Fruit fly (Drosophila melanogaster) whole organism, embryonic: ENCODE measurements around the gene Ugt316A1.
A peak's percentile ranks its signal among the peaks of the same experiment; 100 is the strongest.

Experiments
- C15 ChIP-seq: fragments of 200-800 bp; sonication (Bioruptor generic); IDR thresholded peaks from 3 replicates; pipeline ENCODE4 v1.3.6; 2022; ENCODE audit warnings: missing biosample characterization, missing genetic modification characterization
- CG1024 ChIP-seq: fragments of 200-800 bp; sonication (Bioruptor generic); IDR thresholded peaks from 2 replicates; pipeline ENCODE4 v1.3.6; 2022; ENCODE audit warnings: missing biosample characterization, missing genetic modification characterization
- CG10267 ChIP-seq: fragments of 200-800 bp; sonication (Bioruptor generic); optimal IDR thresholded peaks from 2 replicates; lab custom pipeline; 2018; ENCODE audit warnings: missing biosample characterization, mild to moderate bottlenecking, missing genetic modification characterization, moderate library complexity
- CG10959 ChIP-seq: fragments of 200-800 bp; sonication (Bioruptor generic); IDR thresholded peaks from 2 replicates; pipeline ENCODE4 v1.3.6; 2022; ENCODE audit warnings: missing biosample characterization, missing genetic modification characterization
- CG11247 ChIP-seq: fragments of 200-800 bp; sonication (Bioruptor generic); IDR thresholded peaks from 2 replicates; pipeline ENCODE4 v1.3.6; 2022; ENCODE audit warnings: missing biosample characterization, missing genetic modification characterization
- CG13894 ChIP-seq: fragments of 200-800 bp; sonication (Bioruptor generic); optimal IDR thresholded peaks from 3 replicates; lab custom pipeline; 2018; ENCODE audit warnings: missing biosample characterization, mild to moderate bottlenecking, missing genetic modification characterization, moderate library complexity
- CG15073 ChIP-seq: fragments of 200-800 bp; sonication (Bioruptor generic); optimal IDR thresholded peaks from 2 replicates; lab custom pipeline; 2016; ENCODE audit warnings: missing biosample characterization, missing genetic modification characterization
- CG15269 ChIP-seq: fragments of 200-800 bp; sonication (Bioruptor generic); optimal IDR thresholded peaks from 2 replicates; lab custom pipeline; 2018; ENCODE audit warnings: missing biosample characterization, mild to moderate bottlenecking, missing genetic modification characterization, moderate library complexity
- CG15514 ChIP-seq: fragments of 200-800 bp; sonication (Bioruptor generic); optimal IDR thresholded peaks from 3 replicates; lab custom pipeline; 2017; ENCODE audit warnings: missing biosample characterization, missing genetic modification characterization, mild to moderate bottlenecking, moderate library complexity, missing genetic modification reagents
- CG1647 ChIP-seq: fragments of 200-800 bp; sonication (Bioruptor generic); optimal IDR thresholded peaks from 3 replicates; lab custom pipeline; 2016; ENCODE audit warnings: missing biosample characterization, missing genetic modification characterization
- CG16779 ChIP-seq: fragments of 200-800 bp; sonication (Bioruptor generic); IDR thresholded peaks from 2 replicates; pipeline ENCODE4 v1.3.6; 2022; ENCODE audit warnings: missing biosample characterization, missing genetic modification characterization
- CG16863 ChIP-seq: fragments of 200-800 bp; sonication (Bioruptor generic); optimal IDR thresholded peaks from 3 replicates; lab custom pipeline; 2016; ENCODE audit warnings: missing biosample characterization, missing genetic modification characterization
- CG2199 ChIP-seq: fragments of 200-800 bp; sonication (Bioruptor generic); IDR thresholded peaks from 3 replicates; pipeline ENCODE4 v1.3.6; 2022; ENCODE audit warnings: missing biosample characterization, missing genetic modification characterization
- CG2875 ChIP-seq: fragments of 200-800 bp; sonication (Bioruptor generic); optimal IDR thresholded peaks from 2 replicates; lab custom pipeline; 2017; ENCODE audit warnings: missing biosample characterization, mild to moderate bottlenecking, missing genetic modification characterization, missing genetic modification reagents
- CG31441 ChIP-seq: fragments of 200-800 bp; sonication (Bioruptor generic); IDR thresholded peaks from 2 replicates; pipeline ENCODE4 v1.3.6; 2022; ENCODE audit warnings: missing biosample characterization, missing genetic modification characterization
- CG4617 ChIP-seq: fragments of 200-800 bp; sonication (Bioruptor generic); optimal IDR thresholded peaks from 3 replicates; lab custom pipeline; 2016; ENCODE audit warnings: missing biosample characterization, missing genetic modification characterization, borderline replicate concordance
- CG6683 ChIP-seq: fragments of 200-800 bp; sonication (Bioruptor generic); optimal IDR thresholded peaks from 2 replicates; lab custom pipeline; 2017; ENCODE audit warnings: missing biosample characterization, mild to moderate bottlenecking, missing genetic modification characterization, missing genetic modification reagents
- CG7271 ChIP-seq: fragments of 200-800 bp; sonication (Bioruptor generic); optimal IDR thresholded peaks from 2 replicates; lab custom pipeline; 2018; ENCODE audit warnings: missing biosample characterization, mild to moderate bottlenecking, missing genetic modification characterization, moderate library complexity
- CG7556 ChIP-seq: fragments of 200-800 bp; sonication (Bioruptor generic); optimal IDR thresholded peaks from 2 replicates; lab custom pipeline; 2017; ENCODE audit warnings: missing biosample characterization, mild to moderate bottlenecking, missing genetic modification characterization
- D19A ChIP-seq: fragments of 200-800 bp; optimal IDR thresholded peaks from 3 replicates; lab custom pipeline; 2019; ENCODE audit warnings: missing biosample characterization, mild to moderate bottlenecking, missing genetic modification characterization, moderate library complexity
- Hand ChIP-seq: fragments of 200-800 bp; sonication (Bioruptor generic); optimal IDR thresholded peaks from 2 replicates; lab custom pipeline; 2017; ENCODE audit warnings: mild to moderate bottlenecking, missing biosample characterization, missing genetic modification reagents, missing genetic modification characterization
- MBD-R2 ChIP-seq: fragments of 200-800 bp; sonication (Bioruptor generic); IDR thresholded peaks from 2 replicates; pipeline ENCODE4 v1.3.6; 2022; ENCODE audit warnings: missing biosample characterization, missing genetic modification characterization
- Meics ChIP-seq: fragments of 200-800 bp; sonication (Bioruptor generic); optimal IDR thresholded peaks from 2 replicates; lab custom pipeline; 2017; ENCODE audit warnings: missing biosample characterization, mild to moderate bottlenecking, missing genetic modification characterization
- Oaz ChIP-seq: fragments of 200-800 bp; sonication (Bioruptor generic); IDR thresholded peaks from 2 replicates; pipeline ENCODE4 v1.3.6; 2022; ENCODE audit warnings: missing biosample characterization, missing genetic modification characterization
- Opbp ChIP-seq: fragments of 200-800 bp; sonication (Bioruptor generic); IDR thresholded peaks from 3 replicates; pipeline ENCODE4 v1.3.6; 2022; ENCODE audit warnings: missing biosample characterization, missing genetic modification characterization; ENCODE audit not compliant: partially characterized antibody
- Rfx ChIP-seq: fragments of 200-800 bp; sonication (Bioruptor generic); IDR thresholded peaks from 2 replicates; pipeline ENCODE4 v1.3.6; 2022; ENCODE audit warnings: missing biosample characterization, missing genetic modification characterization
- Side ChIP-seq: fragments of 200-800 bp; sonication (Bioruptor generic); optimal IDR thresholded peaks from 2 replicates; lab custom pipeline; 2016; ENCODE audit warnings: missing biosample characterization, missing genetic modification characterization
- Sin3A ChIP-seq: fragments of >200 bp; optimal IDR thresholded peaks from 2 replicates; lab custom pipeline; 2018
- Vsx1 ChIP-seq: fragments of 200-800 bp; sonication (Bioruptor generic); optimal IDR thresholded peaks from 2 replicates; lab custom pipeline; 2017; ENCODE audit warnings: missing biosample characterization, mild to moderate bottlenecking, missing genetic modification characterization, missing genetic modification reagents
- abd-A ChIP-seq: fragments of 200-800 bp; sonication (Bioruptor generic); optimal IDR thresholded peaks from 3 replicates; lab custom pipeline; 2019; ENCODE audit warnings: missing biosample characterization, mild to moderate bottlenecking, missing genetic modification characterization, moderate library complexity
- chinmo ChIP-seq: fragments of 200-800 bp; sonication (Bioruptor generic); IDR thresholded peaks from 4 replicates; pipeline ENCODE4 v1.3.6; 2022; ENCODE audit warnings: missing biosample characterization, missing genetic modification characterization; ENCODE audit not compliant: partially characterized antibody
- chm ChIP-seq: fragments of 200-800 bp; sonication (Bioruptor generic); IDR thresholded peaks from 2 replicates; pipeline ENCODE4 v1.3.6; 2022; ENCODE audit warnings: missing biosample characterization, missing genetic modification characterization
- ci ChIP-seq: fragments of 200-800 bp; sonication (Bioruptor generic); IDR thresholded peaks from 3 replicates; pipeline ENCODE4 v1.3.6; 2022; ENCODE audit warnings: missing biosample characterization, missing genetic modification characterization
- crp ChIP-seq, 2 experiments: fragments of 200-800 bp; sonication (Bioruptor generic); optimal IDR thresholded peaks; 2 replicates in 1 of 2; 3 replicates in 1 of 2; lab custom pipeline; 2017; ENCODE audit warnings: missing biosample characterization in 2 of 2, missing genetic modification characterization in 2 of 2, mild to moderate bottlenecking in 1 of 2, moderate library complexity in 1 of 2
- da ChIP-seq: fragments of 200-800 bp; sonication (Bioruptor generic); optimal IDR thresholded peaks from 2 replicates; lab custom pipeline; 2016; ENCODE audit warnings: missing biosample characterization, missing genetic modification characterization
- dati ChIP-seq: fragments of 200-800 bp; sonication (Bioruptor generic); IDR thresholded peaks from 2 replicates; pipeline ENCODE4 v1.3.6; 2022; ENCODE audit warnings: missing biosample characterization, missing genetic modification characterization
- emc ChIP-seq: fragments of 200-800 bp; sonication (Bioruptor generic); optimal IDR thresholded peaks from 2 replicates; lab custom pipeline; 2016; ENCODE audit warnings: missing biosample characterization, missing genetic modification characterization
- gcm ChIP-seq: fragments of 200-800 bp; sonication (Bioruptor generic); optimal IDR thresholded peaks from 2 replicates; lab custom pipeline; 2019; ENCODE audit warnings: missing biosample characterization, mild to moderate bottlenecking, missing genetic modification characterization, moderate library complexity
- gem ChIP-seq: fragments of 200-800 bp; sonication (Bioruptor generic); optimal IDR thresholded peaks from 2 replicates; lab custom pipeline; 2019; ENCODE audit warnings: missing biosample characterization, mild to moderate bottlenecking, missing genetic modification characterization, moderate library complexity
- gsb-n ChIP-seq: fragments of 200-800 bp; sonication (Bioruptor generic); optimal IDR thresholded peaks from 3 replicates; lab custom pipeline; 2018; ENCODE audit warnings: missing biosample characterization, mild to moderate bottlenecking, missing genetic modification characterization
- lilli ChIP-seq: fragments of 200-800 bp; sonication (Bioruptor generic); optimal IDR thresholded peaks from 3 replicates; lab custom pipeline; 2016; ENCODE audit warnings: missing biosample characterization, missing genetic modification characterization
- onecut ChIP-seq: fragments of 200-800 bp; sonication (Bioruptor generic); IDR thresholded peaks from 2 replicates; pipeline ENCODE4 v1.3.6; 2022; ENCODE audit warnings: missing biosample characterization, missing genetic modification characterization
- pan ChIP-seq, 4 experiments: fragments of >200 bp in 3 of 4; fragments of 200-800 bp in 1 of 4; sonication (Bioruptor generic) in 1 of 4; optimal IDR thresholded peaks in 3 of 4; IDR thresholded peaks in 1 of 4; 2 replicates each; pipeline versions ENCODE4 v1.3.6 to Lab custom; 2017 to 2022; ENCODE audit warnings: missing biosample characterization in 2 of 4, missing genetic modification characterization in 2 of 4, mixed read lengths in 1 of 4
- pzg ChIP-seq: fragments of 200-800 bp; sonication (Bioruptor generic); optimal IDR thresholded peaks from 3 replicates; lab custom pipeline; 2018; ENCODE audit warnings: missing biosample characterization, mild to moderate bottlenecking, missing genetic modification characterization, moderate library complexity
- salm ChIP-seq: fragments of 200-800 bp; sonication (Bioruptor generic); optimal IDR thresholded peaks from 2 replicates; lab custom pipeline; 2018; ENCODE audit warnings: missing biosample characterization, mild to moderate bottlenecking, missing genetic modification characterization
- sob ChIP-seq: fragments of 200-800 bp; sonication (Bioruptor generic); IDR thresholded peaks from 2 replicates; pipeline ENCODE4 v1.3.6; 2022; ENCODE audit warnings: missing biosample characterization, missing genetic modification characterization
- tap ChIP-seq: fragments of 200-800 bp; optimal IDR thresholded peaks from 3 replicates; lab custom pipeline; 2019; ENCODE audit warnings: missing biosample characterization, mild to moderate bottlenecking, missing genetic modification characterization, moderate library complexity
- vnd ChIP-seq: fragments of 200-800 bp; sonication (Bioruptor generic); IDR thresholded peaks from 3 replicates; pipeline ENCODE4 v1.3.6; 2022; ENCODE audit warnings: missing biosample characterization, missing genetic modification characterization; ENCODE audit not compliant: partially characterized antibody
- vvl ChIP-seq: fragments of 200-800 bp; sonication (Bioruptor generic); IDR thresholded peaks from 2 replicates; pipeline ENCODE4 v1.3.6; 2022; ENCODE audit warnings: missing biosample characterization, missing genetic modification characterization

The Ugt316A1 gene

dm6 chr3L:19013086-19013752 is 49.4 kb downstream of the Ugt316A1 start (continued):
- TF ChIP-seq chinmo (GFP tag; lab: Robert Waterston, UW) (peak; percentile 78; the same call in 1 of the 4 replicates), Oaz (no peak), vnd (GFP tag; lab: Robert Waterston, UW) (no peak), CG2875 (no peak), CG11247 (0 out of 2 replicates have a peak, but pooled peaks have one; percentile 6), CG16779 (GFP tag; lab: Robert Waterston, UW) (no peak), chm (GFP tag; lab: Robert Waterston, UW) (0 out of 2 replicates have a peak, but pooled peaks have one; percentile 16), CG15269 (peak; percentile 50), CG15514 (GFP tag; lab: Kevin White, UChicago) (no peak), D19A (tag; lab: Kevin White, UChicago) (no peak), da (GFP tag; lab: Kevin White, UChicago) (no peak), Hand (GFP tag; lab: Kevin White, UChicago) (no peak), CG6683 (no peak), CG4617 (GFP tag; lab: Kevin White, UChicago) (no peak), CG7556 (no peak), CG31441 (GFP tag; lab: Robert Waterston, UW) (no peak), CG7271 (tag; lab: Kevin White, UChicago) (no peak), Opbp (no peak), CG16863 (GFP tag; lab: Kevin White, UChicago) (no peak), ci (GFP tag; lab: Robert Waterston, UW) (0 out of 3 replicates have a peak, but pooled peaks have one; percentile 11), Side (GFP tag; lab: Kevin White, UChicago) (no peak), dati (GFP tag; lab: Robert Waterston, UW) (no peak), onecut (GFP tag; lab: Robert Waterston, UW) (no peak), Rfx (GFP tag; lab: Robert Waterston, UW) (no peak), salm (peak; percentile 0), CG1647 (GFP tag; lab: Kevin White, UChicago) (no peak), CG10267 (tag; lab: Kevin White, UChicago) (no peak), lilli (GFP tag; lab: Kevin White, UChicago) (no peak), gcm (no peak), abd-A (tag; lab: Kevin White, UChicago) (peak; percentile 84), pzg (GFP tag; lab: Kevin White, UChicago) (no peak), emc (GFP tag; lab: Kevin White, UChicago) (no peak), C15 (GFP tag; lab: Robert Waterston, UW) (no peak; the same call in 2 of the 3 replicates), crp (GFP tag; optimal IDR thresholded peaks at IDR 0.05; lab: Kevin White, UChicago) (no peak), vvl (peak; percentile 84), Sin3A (lab: Kevin White, UChicago) (no peak), CG1024 (GFP tag; lab: Robert Waterston, UW) (no peak), tap (no peak), pan (optimal IDR thresholded peaks at IDR 0.05; lab: Kevin White, UChicago) (no peak), pan (GFP tag; optimal IDR thresholded peaks at IDR 0.05 in 1 of 2, IDR thresholded peaks at IDR 0.05 in 1 of 2) (no peak), MBD-R2 (GFP tag; lab: Robert Waterston, UW) (no peak), gsb-n (tag; lab: Kevin White, UChicago) (peak; percentile 21), gem (tag; lab: Kevin White, UChicago) (no peak), sob (GFP tag; lab: Robert Waterston, UW) (no peak), Vsx1 (no peak), CG10959 (GFP tag; lab: Robert Waterston, UW) (no peak), Meics (GFP tag; lab: Kevin White, UChicago) (no peak), CG13894 (tag; lab: Kevin White, UChicago) (no peak), CG15073 (GFP tag; lab: Kevin White, UChicago) (no peak), CG2199 (GFP tag; lab: Robert Waterston, UW) (0 out of 3 replicates have a peak, but pooled peaks have one; percentile 67)
